Worm (Caenorhabditis elegans): ENCODE results near the gene dcap-1.

DNA sequence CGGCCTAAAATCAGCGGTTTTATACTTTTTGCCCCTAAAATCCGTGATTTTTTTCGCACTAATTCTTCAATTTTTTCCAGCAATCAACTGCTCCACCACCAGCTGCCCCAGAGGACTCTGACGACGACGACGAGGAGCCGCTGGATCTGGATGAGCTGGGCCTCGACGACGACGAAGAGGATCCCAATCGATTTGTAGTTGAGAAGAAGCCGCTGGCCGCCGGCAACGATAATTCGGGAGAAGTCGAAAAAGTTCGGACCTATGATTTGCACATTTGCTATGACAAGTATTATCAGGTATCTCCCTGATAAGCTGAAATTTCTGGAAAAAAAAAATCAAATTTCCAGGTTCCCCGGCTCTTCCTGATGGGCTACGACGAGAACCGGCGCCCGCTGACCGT lies 42.8 kb downstream of the dcap-1 start:
- TF ChIP-seq nhr-77 (tag; optimal IDR thresholded peaks at IDR 0.05) (no peak), lin-15B (tag; optimal IDR thresholded peaks at IDR 0.05) (no peak), fkh-10 (GFP tag; optimal IDR thresholded peaks at IDR 0.05) (no peak), lir-3 (tag; optimal IDR thresholded peaks at IDR 0.05; ENCODE audit: poor library complexity) (no peak), C34B4.2 (tag; optimal IDR thresholded peaks at IDR 0.05) (no peak), nhr-12 (tag; optimal IDR thresholded peaks at IDR 0.05) (no peak), snu-23 (GFP tag; optimal IDR thresholded peaks at IDR 0.05) (no peak), xbp-1 (tag; optimal IDR thresholded peaks at IDR 0.05) (no peak), hlh-17 (GFP tag; optimal IDR thresholded peaks at IDR 0.05; ENCODE audit: borderline replicate concordance) (no peak), ztf-11 (tag; optimal IDR thresholded peaks at IDR 0.05) (no peak), blmp-1 (tag; optimal IDR thresholded peaks at IDR 0.05) (no peak)

Data from whole organism, L1 larva.